Worm (Caenorhabditis elegans) whole organism, L3 larva: ENCODE data around the gene hlh-25.

ENCODE experiments used
- ZK546.5 ChIP-seq: sonication (generic microtip); optimal IDR thresholded peaks from 2 replicates; lab custom pipeline; 2017; ENCODE audit warnings: missing biosample characterization, missing genetic modification characterization
- ama-1 ChIP-seq: fragments of 150-350 bp; optimal IDR thresholded peaks from 2 replicates; lab custom pipeline; 2018
- elt-2 ChIP-seq: sonication (generic microtip); optimal IDR thresholded peaks from 2 replicates; lab custom pipeline; 2016; ENCODE audit warnings: missing genetic modification reagents, mild to moderate bottlenecking, missing genetic modification characterization, missing compliant biosample characterization
- elt-3 ChIP-seq, 3 experiments: fragments of 150-350 bp in 1 of 3; sonication (generic microtip) in 2 of 3; optimal IDR thresholded peaks; 2 replicates in 2 of 3; 4 replicates in 1 of 3; lab custom pipeline; 2014 to 2017; ENCODE audit warnings: missing biosample characterization in 3 of 3, missing genetic modification characterization in 3 of 3
- lin-15B ChIP-seq: fragments of 150-350 bp; optimal IDR thresholded peaks from 2 replicates; lab custom pipeline; 2014; ENCODE audit warnings: missing biosample characterization, missing genetic modification characterization
- nhr-12 ChIP-seq: fragments of 150-350 bp; optimal IDR thresholded peaks from 2 replicates; lab custom pipeline; 2014; ENCODE audit warnings: missing biosample characterization, missing genetic modification characterization
- nhr-76 ChIP-seq: fragments of 150-350 bp; sonication (generic microtip); optimal IDR thresholded peaks from 5 replicates; lab custom pipeline; 2014; ENCODE audit warnings: missing biosample characterization, missing genetic modification characterization
- pha-4 ChIP-seq: fragments of 150-350 bp; optimal IDR thresholded peaks from 2 replicates; lab custom pipeline; 2014; ENCODE audit warnings: missing biosample characterization, missing genetic modification reagents, missing genetic modification characterization
- skn-1 ChIP-seq: fragments of 150-350 bp; optimal IDR thresholded peaks from 2 replicates; lab custom pipeline; 2014; ENCODE audit warnings: missing biosample characterization, missing genetic modification characterization
- tbx-2 ChIP-seq: sonication (generic microtip); optimal IDR thresholded peaks from 2 replicates; lab custom pipeline; 2016; ENCODE audit warnings: mild to moderate bottlenecking, missing genetic modification characterization, missing compliant biosample characterization
- unc-39 ChIP-seq: sonication (generic microtip); optimal IDR thresholded peaks from 4 replicates; lab custom pipeline; 2017; ENCODE audit warnings: missing biosample characterization, missing genetic modification characterization

ce11 chrII:5500470-5500869 lies 34.6 kb upstream of the hlh-25 start, which contains the start of gene fzy-1:
- TF ChIP-seq unc-39 (no peak), elt-3 (tag; optimal IDR thresholded peaks at IDR 0.05; lab: Kevin White, UChicago) (no peak), pha-4 (tag; lab: Kevin White, UChicago) (no peak), lin-15B (tag; lab: Kevin White, UChicago) (no peak), nhr-12 (tag; lab: Kevin White, UChicago) (no peak), nhr-76 (tag; lab: Kevin White, UChicago) (no peak), elt-2 (tag; lab: Kevin White, UChicago) (no peak), ZK546.5 (no peak), ama-1 (lab: Kevin White, UChicago) (no peak), skn-1 (no peak), tbx-2 (tag; lab: Kevin White, UChicago) (no peak)
